Fruit fly (Drosophila melanogaster) whole organism: ENCODE results near the gene eIF3g2.

ENCODE experiments used
- CG8478 ChIP-seq: fragments of >200 bp; optimal IDR thresholded peaks from 2 replicates; lab custom pipeline; 2018; ENCODE audit warnings: inconsistent platforms
- Dll ChIP-seq: fragments of >200 bp; optimal IDR thresholded peaks from 2 replicates; lab custom pipeline; 2017
- EcR ChIP-seq, 2 experiments: fragments of >200 bp; optimal IDR thresholded peaks; 2 replicates each; lab custom pipeline; 2017; ENCODE audit warnings: missing biosample characterization in 2 of 2, missing genetic modification characterization in 2 of 2, missing genetic modification reagents in 2 of 2
- pan ChIP-seq: fragments of >200 bp; optimal IDR thresholded peaks from 2 replicates; lab custom pipeline; 2017
- psq ChIP-seq: fragments of >200 bp; optimal IDR thresholded peaks from 2 replicates; lab custom pipeline; 2017
- usp ChIP-seq: fragments of >200 bp; optimal IDR thresholded peaks from 2 replicates; lab custom pipeline; 2017; ENCODE audit warnings: missing biosample characterization, missing genetic modification characterization, mixed read lengths

- TF ChIP-seq psq (no peak), EcR (GFP tag; optimal IDR thresholded peaks at IDR 0.05; lab: Kevin White, UChicago) (no peak), CG8478 (no peak), usp (no peak), pan (lab: Kevin White, UChicago) (no peak), Dll (lab: Kevin White, UChicago) (no peak)
Measured at dm6 chr3R:20422092-20422491, 14.0 kb downstream of the eIF3g2 start.
